Fruit fly (Drosophila melanogaster): ENCODE data around the gene CG7900.

Gene CG7900

dm6 chr3R:8113833-8114673, 20.1 kb downstream of the CG7900 start (continued):
- peak; percentile 37 for TF ChIP-seq CG9437 (GFP tag; optimal IDR thresholded peaks at IDR 0.05)
- peak; percentile 82 for TF ChIP-seq CG15011 (GFP tag; optimal IDR thresholded peaks at IDR 0.05)
- peak; percentile 51 for TF ChIP-seq CG18764 (GFP tag; optimal IDR thresholded peaks at IDR 0.05)
- peak; percentile 85 for TF ChIP-seq CG17328 (GFP tag; IDR thresholded peaks at IDR 0.05)
- no peak for TF ChIP-seq tna (GFP tag; IDR thresholded peaks at IDR 0.05; ENCODE audit: partially characterized antibody)
- peak; percentile 29 for TF ChIP-seq CG7928 (GFP tag; optimal IDR thresholded peaks at IDR 0.05)
- TF ChIP-seq slp2 (GFP tag; optimal IDR thresholded peaks at IDR 0.05): peak; percentile 83
- peak; percentile 84 for TF ChIP-seq CG15696 (tag; optimal IDR thresholded peaks at IDR 0.05)
- TF ChIP-seq z (GFP tag; IDR thresholded peaks at IDR 0.05): no peak
- TF ChIP-seq CG11504 (tag; optimal IDR thresholded peaks at IDR 0.05): peak; percentile 88
- TF ChIP-seq B-H1 (GFP tag; IDR thresholded peaks at IDR 0.05): peak; percentile 62
- TF ChIP-seq Eip74EF (GFP tag; optimal IDR thresholded peaks at IDR 0.05): peak in 1 of 2 experiments; percentile 24
- TF ChIP-seq Sry-β (GFP tag; optimal IDR thresholded peaks at IDR 0.05): peak; percentile 12
- TF ChIP-seq BEAF-32 (GFP tag; optimal IDR thresholded peaks at IDR 0.05): no peak
- no peak for TF ChIP-seq CG9797 (GFP tag; optimal IDR thresholded peaks at IDR 0.05)
- peak; percentile 79 for TF ChIP-seq Spps (tag; optimal IDR thresholded peaks at IDR 0.05)
- TF ChIP-seq CG6854 (GFP tag; optimal IDR thresholded peaks at IDR 0.05): peak; percentile 80
- no peak for TF ChIP-seq Lim3 (GFP tag; IDR thresholded peaks at IDR 0.05)
- TF ChIP-seq Aef1 (GFP tag; IDR thresholded peaks at IDR 0.05): peak; percentile 84
- no peak for TF ChIP-seq CG34224 (GFP tag; IDR thresholded peaks at IDR 0.05; ENCODE audit: partially characterized antibody)
- peak; percentile 47; the same call in 1 of the 2 replicates for TF ChIP-seq gsb (GFP tag; IDR thresholded peaks at IDR 0.05)
- peak; percentile 67 for TF ChIP-seq CG12769 (tag; optimal IDR thresholded peaks at IDR 0.05)
- peak; percentile 84 for TF ChIP-seq Ptx1 (GFP tag; IDR thresholded peaks at IDR 0.05)
- TF ChIP-seq caup (GFP tag; optimal IDR thresholded peaks at IDR 0.05; ENCODE audit: severe bottlenecking): peak; percentile 76
- no peak for TF ChIP-seq br (optimal IDR thresholded peaks at IDR 0.05)
- TF ChIP-seq fru (optimal IDR thresholded peaks at IDR 0.05): no peak
- peak; percentile 84 for TF ChIP-seq Fer3 (tag; optimal IDR thresholded peaks at IDR 0.05)
- peak; percentile 41 for TF ChIP-seq CG30431 (GFP tag; optimal IDR thresholded peaks at IDR 0.05)
- TF ChIP-seq HLH4C (GFP tag; IDR thresholded peaks at IDR 0.05; ENCODE audit: partially characterized antibody): no peak
- TF ChIP-seq gce (GFP tag; IDR thresholded peaks at IDR 0.05): peak; percentile 77; the same call in 1 of the 3 replicates
- TF ChIP-seq trem (tag; optimal IDR thresholded peaks at IDR 0.05): peak; percentile 78
- TF ChIP-seq Rfx (GFP tag; IDR thresholded peaks at IDR 0.05): peak; percentile 81
- TF ChIP-seq CG1529 (GFP tag; optimal IDR thresholded peaks at IDR 0.05): peak; percentile 71
- TF ChIP-seq CG2712 (tag; optimal IDR thresholded peaks at IDR 0.05): peak; percentile 80
- TF ChIP-seq sc (optimal IDR thresholded peaks at IDR 0.05): no peak
- TF ChIP-seq sc (GFP tag; optimal IDR thresholded peaks at IDR 0.05): peak; percentile 54
- TF ChIP-seq CG14860 (GFP tag; IDR thresholded peaks at IDR 0.05; ENCODE audit: partially characterized antibody): no peak
- peak; percentile 61 for TF ChIP-seq Abd-B (GFP tag; optimal IDR thresholded peaks at IDR 0.05)
- peak; percentile 75 for TF ChIP-seq CG6689 (GFP tag; IDR thresholded peaks at IDR 0.05)
- TF ChIP-seq jigr1 (GFP tag; IDR thresholded peaks at IDR 0.05): no peak
- peak; percentile 53 for TF ChIP-seq sug (tag; optimal IDR thresholded peaks at IDR 0.05)
- TF ChIP-seq klu (GFP tag; IDR thresholded peaks at IDR 0.05): peak; percentile 63
- peak; percentile 86 for TF ChIP-seq CG15269 (tag; optimal IDR thresholded peaks at IDR 0.05)
- TF ChIP-seq oc (tag; optimal IDR thresholded peaks at IDR 0.05): peak; percentile 78
- 0 out of 3 replicates have a peak, but pooled peaks have one; percentile 24 for TF ChIP-seq CG2889 (GFP tag; IDR thresholded peaks at IDR 0.05)
- TF ChIP-seq sens-2 (GFP tag; IDR thresholded peaks at IDR 0.05): peak; percentile 46; the same call in 1 of the 2 replicates
- TF ChIP-seq Dip3 (GFP tag; optimal IDR thresholded peaks at IDR 0.05): peak; percentile 70
- TF ChIP-seq CG3065 (GFP tag; optimal IDR thresholded peaks at IDR 0.05): peak; percentile 45
- peak; percentile 62 for TF ChIP-seq CG3407 (GFP tag; optimal IDR thresholded peaks at IDR 0.05)

All from whole organism, embryonic.